Worm (Caenorhabditis elegans) whole organism, late embryonic: ENCODE results near the gene C04E6.13.

Experiments used
- ahr-1 ChIP-seq: sonication (generic microtip); optimal IDR thresholded peaks from 2 replicates; lab custom pipeline; 2016; ENCODE audit warnings: missing genetic modification characterization, missing compliant biosample characterization
- ama-1 ChIP-seq: fragments of 150-350 bp; optimal IDR thresholded peaks from 2 replicates; lab custom pipeline; 2014
- ceh-18 ChIP-seq: sonication (generic microtip); optimal IDR thresholded peaks from 2 replicates; lab custom pipeline; 2016; ENCODE audit warnings: missing genetic modification characterization, missing compliant biosample characterization
- ceh-30 ChIP-seq: fragments of 150-350 bp; optimal IDR thresholded peaks from 2 replicates; lab custom pipeline; 2014; ENCODE audit warnings: missing biosample characterization, missing genetic modification characterization
- dve-1 ChIP-seq: sonication (generic microtip); optimal IDR thresholded peaks from 2 replicates; lab custom pipeline; 2017; ENCODE audit warnings: antibody characterized with exemption, mild to moderate bottlenecking, missing genetic modification characterization, missing compliant biosample characterization
- elt-2 ChIP-seq: sonication (generic microtip); optimal IDR thresholded peaks from 2 replicates; lab custom pipeline; 2016; ENCODE audit warnings: missing genetic modification reagents, missing genetic modification characterization, missing compliant biosample characterization
- pqm-1 ChIP-seq: sonication (generic microtip); optimal IDR thresholded peaks from 2 replicates; lab custom pipeline; 2016; ENCODE audit warnings: missing genetic modification characterization, missing compliant biosample characterization
- unc-86 ChIP-seq: sonication (generic microtip); optimal IDR thresholded peaks from 2 replicates; lab custom pipeline; 2016; ENCODE audit warnings: missing genetic modification characterization, missing compliant biosample characterization
- zip-5 ChIP-seq: sonication (generic microtip); optimal IDR thresholded peaks from 2 replicates; lab custom pipeline; 2016; ENCODE audit warnings: missing genetic modification characterization, missing compliant biosample characterization

ce11 chrV:5895021-5895420 is 17.5 kb upstream of the C04E6.13 start, which contains the start of gene grd-9:
- TF ChIP-seq ama-1 (lab: Kevin White, UChicago) = no peak
- no peak for TF ChIP-seq unc-86 (tag; lab: Kevin White, UChicago)
- no peak for TF ChIP-seq zip-5
- no peak for TF ChIP-seq pqm-1
- TF ChIP-seq ceh-18 (tag; lab: Kevin White, UChicago) = no peak
- no peak for TF ChIP-seq ahr-1 (tag; lab: Kevin White, UChicago)
- TF ChIP-seq ceh-30 (tag; lab: Kevin White, UChicago) = no peak
- no peak for TF ChIP-seq dve-1
- TF ChIP-seq elt-2 (tag; lab: Kevin White, UChicago) = no peak
